Worm (Caenorhabditis elegans): ENCODE measurements around the gene plc-1.

DNA sequence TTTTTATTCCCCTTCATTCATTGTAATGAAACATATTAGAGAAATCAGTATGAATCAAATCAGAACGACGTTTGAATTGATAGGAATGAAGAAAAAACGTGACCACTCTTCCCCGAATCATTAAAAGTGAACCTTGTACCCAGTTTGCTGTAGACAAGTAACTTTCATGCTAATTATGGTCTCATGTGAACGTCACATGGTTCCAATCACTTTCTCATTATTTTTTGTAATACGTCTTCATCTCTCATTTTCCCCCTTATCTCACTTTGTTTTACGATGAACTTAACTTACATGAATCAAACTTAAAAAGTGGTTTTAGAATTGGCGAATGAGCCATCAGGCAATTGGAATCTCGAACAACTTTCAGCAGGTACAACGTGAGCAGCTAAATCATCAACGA is 65.7 kb downstream of the plc-1 start:
- TF ChIP-seq F52B5.7 (tag; optimal IDR thresholded peaks at IDR 0.05) (no peak), lin-35 (GFP tag; optimal IDR thresholded peaks at IDR 0.05) (no peak), hsf-1 (GFP tag; IDR thresholded peaks at IDR 0.05) (no peak), lin-54 (GFP tag; optimal IDR thresholded peaks at IDR 0.05) (no peak), nhr-80 (tag; optimal IDR thresholded peaks at IDR 0.05) (no peak), ccch-3 (GFP tag; optimal IDR thresholded peaks at IDR 0.05) (no peak), dpff-1 (tag; optimal IDR thresholded peaks at IDR 0.05) (no peak), F10E7.11 (tag; optimal IDR thresholded peaks at IDR 0.05) (no peak), tbp1 (GFP tag; optimal IDR thresholded peaks at IDR 0.05) (no peak), F57A8.1 (GFP tag; optimal IDR thresholded peaks at IDR 0.05) (no peak)
